Worm (Caenorhabditis elegans) whole organism, L2 larva: ENCODE results near the gene catp-2.

ENCODE experiments used
- C34F6.9 ChIP-seq: fragments of 150-350 bp; optimal IDR thresholded peaks from 2 replicates; lab custom pipeline; 2014; ENCODE audit warnings: missing biosample characterization, missing genetic modification characterization
- F13H6.1 ChIP-seq: sonication (generic microtip); optimal IDR thresholded peaks from 2 replicates; lab custom pipeline; 2016; ENCODE audit warnings: missing genetic modification characterization, missing compliant biosample characterization
- R02D3.7 ChIP-seq: fragments of 150-350 bp; optimal IDR thresholded peaks from 2 replicates; lab custom pipeline; 2014; ENCODE audit warnings: missing biosample characterization, missing genetic modification characterization
- Y55F3AM.14 ChIP-seq: fragments of 200-800 bp; sonication (Bioruptor generic); optimal IDR thresholded peaks from 2 replicates; lab custom pipeline; 2018; ENCODE audit warnings: mild to moderate bottlenecking, missing genetic modification characterization, missing compliant biosample characterization
- ZK546.5 ChIP-seq: sonication (generic microtip); optimal IDR thresholded peaks from 2 replicates; lab custom pipeline; 2017; ENCODE audit warnings: missing biosample characterization, missing genetic modification characterization
- aly-2 ChIP-seq: fragments of 150-350 bp; optimal IDR thresholded peaks from 2 replicates; lab custom pipeline; 2014; ENCODE audit warnings: missing biosample characterization, missing genetic modification characterization
- ama-1 ChIP-seq: fragments of 150-350 bp; optimal IDR thresholded peaks from 2 replicates; lab custom pipeline; 2018; ENCODE audit warnings: inconsistent platforms
- ceh-16 ChIP-seq: fragments of 150-350 bp; optimal IDR thresholded peaks from 2 replicates; lab custom pipeline; 2014; ENCODE audit warnings: missing biosample characterization, missing genetic modification characterization
- elt-1 ChIP-seq: fragments of 150-350 bp; optimal IDR thresholded peaks from 2 replicates; lab custom pipeline; 2014; ENCODE audit warnings: missing biosample characterization, missing genetic modification characterization
- elt-3 ChIP-seq: sonication (generic microtip); optimal IDR thresholded peaks from 2 replicates; lab custom pipeline; 2017; ENCODE audit warnings: missing biosample characterization, missing genetic modification characterization
- fos-1 ChIP-seq: fragments of 150-350 bp; optimal IDR thresholded peaks from 2 replicates; lab custom pipeline; 2014; ENCODE audit warnings: missing biosample characterization, missing genetic modification characterization
- gmeb-1 ChIP-seq: fragments of 150-350 bp; optimal IDR thresholded peaks from 2 replicates; lab custom pipeline; 2014; ENCODE audit warnings: missing biosample characterization, missing genetic modification characterization
- lin-11 ChIP-seq: fragments of 150-350 bp; sonication (generic microtip); optimal IDR thresholded peaks from 2 replicates; lab custom pipeline; 2014; ENCODE audit warnings: missing biosample characterization, missing genetic modification characterization, inconsistent platforms, mixed read lengths
- lin-13 ChIP-seq: fragments of 150-350 bp; optimal IDR thresholded peaks from 2 replicates; lab custom pipeline; 2014; ENCODE audit warnings: missing biosample characterization, missing genetic modification reagents, missing genetic modification characterization
- lin-39 ChIP-seq: fragments of 150-350 bp; optimal IDR thresholded peaks from 2 replicates; lab custom pipeline; 2014; ENCODE audit warnings: missing biosample characterization, missing genetic modification reagents, missing genetic modification characterization
- mbf-1 ChIP-seq: sonication (generic microtip); optimal IDR thresholded peaks from 2 replicates; lab custom pipeline; 2017; ENCODE audit warnings: missing biosample characterization, missing genetic modification characterization
- mdl-1 ChIP-seq, 2 experiments: fragments of 150-350 bp in 1 of 2; sonication (generic microtip) in 1 of 2; optimal IDR thresholded peaks; 2 replicates each; lab custom pipeline; 2017; ENCODE audit warnings: missing biosample characterization in 2 of 2, missing genetic modification characterization in 2 of 2
- nhr-10 ChIP-seq: sonication (generic microtip); optimal IDR thresholded peaks from 2 replicates; lab custom pipeline; 2017; ENCODE audit warnings: missing biosample characterization, missing genetic modification characterization
- nhr-11 ChIP-seq: fragments of 150-350 bp; optimal IDR thresholded peaks from 2 replicates; lab custom pipeline; 2014; ENCODE audit warnings: missing biosample characterization, missing genetic modification characterization
- nhr-129 ChIP-seq: fragments of 150-350 bp; optimal IDR thresholded peaks from 2 replicates; lab custom pipeline; 2014; ENCODE audit warnings: missing biosample characterization, missing genetic modification characterization
- nhr-21 ChIP-seq: fragments of 150-350 bp; optimal IDR thresholded peaks from 2 replicates; lab custom pipeline; 2014; ENCODE audit warnings: missing biosample characterization, missing genetic modification characterization
- nhr-23 ChIP-seq: fragments of 150-350 bp; optimal IDR thresholded peaks from 2 replicates; lab custom pipeline; 2014; ENCODE audit warnings: missing biosample characterization, missing genetic modification reagents, missing genetic modification characterization
- nhr-237 ChIP-seq: fragments of 150-350 bp; optimal IDR thresholded peaks from 2 replicates; lab custom pipeline; 2014; ENCODE audit warnings: missing biosample characterization, missing genetic modification characterization
- nhr-25 ChIP-seq: fragments of 150-350 bp; sonication (generic microtip); optimal IDR thresholded peaks from 3 replicates; lab custom pipeline; 2014; ENCODE audit warnings: missing biosample characterization, missing genetic modification characterization
- sem-4 ChIP-seq: fragments of 150-350 bp; optimal IDR thresholded peaks from 2 replicates; lab custom pipeline; 2014; ENCODE audit warnings: missing biosample characterization, missing genetic modification reagents, missing genetic modification characterization
- skn-1 ChIP-seq: sonication (generic microtip); optimal IDR thresholded peaks from 2 replicates; lab custom pipeline; 2017; ENCODE audit warnings: missing biosample characterization, missing genetic modification characterization
- sma-3 ChIP-seq: sonication (generic microtip); optimal IDR thresholded peaks from 2 replicates; lab custom pipeline; 2016; ENCODE audit warnings: missing genetic modification reagents, missing genetic modification characterization, missing compliant biosample characterization
- sma-9 ChIP-seq, 2 experiments: fragments of 150-350 bp in 1 of 2; sonication (generic microtip) in 1 of 2; optimal IDR thresholded peaks; 2 replicates each; lab custom pipeline; 2014 to 2016; ENCODE audit warnings: missing genetic modification characterization in 2 of 2, mild to moderate bottlenecking in 1 of 2, missing biosample characterization in 1 of 2, missing compliant biosample characterization in 1 of 2, missing genetic modification reagents in 1 of 2, moderate library complexity in 1 of 2
- unc-39 ChIP-seq: fragments of 150-350 bp; optimal IDR thresholded peaks from 2 replicates; lab custom pipeline; 2014; ENCODE audit warnings: missing biosample characterization, missing genetic modification characterization
- unc-55 ChIP-seq: fragments of 150-350 bp; sonication (generic microtip); optimal IDR thresholded peaks from 3 replicates; lab custom pipeline; 2014; ENCODE audit warnings: missing biosample characterization, missing genetic modification reagents, missing genetic modification characterization
- unc-62 ChIP-seq: fragments of 150-350 bp; optimal IDR thresholded peaks from 2 replicates; lab custom pipeline; 2014; ENCODE audit warnings: missing biosample characterization, missing genetic modification reagents, missing genetic modification characterization
- ztf-1 ChIP-seq: fragments of 200-800 bp; sonication (Bioruptor generic); conservative IDR thresholded peaks from 2 replicates; pipeline ENCODE4 v1.3.6; 2022; ENCODE audit warnings: missing genetic modification characterization, missing compliant biosample characterization
- ztf-11 ChIP-seq: sonication (generic microtip); optimal IDR thresholded peaks from 2 replicates; lab custom pipeline; 2017; ENCODE audit warnings: missing biosample characterization, missing genetic modification characterization
- ztf-4 ChIP-seq: fragments of 150-350 bp; optimal IDR thresholded peaks from 2 replicates; lab custom pipeline; 2014; ENCODE audit warnings: missing biosample characterization, missing genetic modification characterization

The catp-2 gene

ce11 chrV:4977539-4977938 lies 43.0 kb downstream of the catp-2 start:
- no peak for TF ChIP-seq unc-39
- no peak for TF ChIP-seq fos-1 (tag; lab: Kevin White, UChicago)
- no peak for TF ChIP-seq sma-3 (GFP tag; lab: Kevin White, UChicago)
- TF ChIP-seq skn-1 (tag; lab: Kevin White, UChicago): no peak
- no peak for TF ChIP-seq elt-1 (tag; lab: Kevin White, UChicago)
- no peak for TF ChIP-seq nhr-10 (tag; lab: Kevin White, UChicago)
- no peak for TF ChIP-seq ceh-16 (tag; lab: Kevin White, UChicago)
- no peak for TF ChIP-seq Y55F3AM.14
- TF ChIP-seq aly-2 (tag; lab: Kevin White, UChicago): no peak

ce11 chrV:4979060-4979459 lies 44.6 kb downstream of the catp-2 start, which contains the start of gene srsx-11:
TSS of gene srsx-11 (minus strand) at chrV:4979160.
- no peak for TF ChIP-seq nhr-129 (tag; lab: Kevin White, UChicago)
- no peak for TF ChIP-seq nhr-237 (tag; lab: Kevin White, UChicago)
- no peak for TF ChIP-seq fos-1 (tag; lab: Kevin White, UChicago)
- no peak for TF ChIP-seq aly-2 (tag; lab: Kevin White, UChicago)
- no peak for TF ChIP-seq nhr-21 (tag; lab: Kevin White, UChicago)
- TF ChIP-seq unc-62 (GFP tag; lab: Kevin White, UChicago): no peak
- TF ChIP-seq lin-11 (tag; lab: Kevin White, UChicago): no peak
- TF ChIP-seq elt-1 (tag; lab: Kevin White, UChicago): no peak
- no peak for TF ChIP-seq F13H6.1 (tag; lab: Kevin White, UChicago)
- no peak for TF ChIP-seq ztf-1 (GFP tag; lab: Robert Waterston, UW)
- no peak for TF ChIP-seq nhr-25 (tag; lab: Kevin White, UChicago)
- TF ChIP-seq sma-3 (GFP tag; lab: Kevin White, UChicago): no peak

- TF ChIP-seq nhr-25 (tag; lab: Kevin White, UChicago): no peak
- TF ChIP-seq lin-39 (tag; lab: Kevin White, UChicago): no peak
Observed at ce11 chrV:4980094-4980493, 45.6 kb downstream of the catp-2 start.

- TF ChIP-seq sem-4 (tag; lab: Kevin White, UChicago) (no peak), nhr-129 (tag; lab: Kevin White, UChicago) (no peak), mbf-1 (tag; lab: Kevin White, UChicago) (no peak), ceh-16 (tag; lab: Kevin White, UChicago) (no peak), ZK546.5 (tag; lab: Kevin White, UChicago) (no peak), unc-39 (no peak), ztf-4 (no peak), gmeb-1 (tag; lab: Kevin White, UChicago) (no peak), ztf-11 (tag; lab: Kevin White, UChicago) (no peak), lin-11 (tag; lab: Kevin White, UChicago) (no peak), lin-13 (GFP tag; lab: Kevin White, UChicago) (no peak), F13H6.1 (tag; lab: Kevin White, UChicago) (no peak), unc-62 (GFP tag; lab: Kevin White, UChicago) (no peak), sma-3 (GFP tag; lab: Kevin White, UChicago) (no peak), unc-55 (GFP tag; lab: Kevin White, UChicago) (no peak)
Observed at ce11 chrV:4980873-4981272, 46.4 kb downstream of the catp-2 start, which contains the start of gene srsx-12. TSS of gene srsx-12 (minus strand) at chrV:4980973.

- TF ChIP-seq ama-1 (lab: Kevin White, UChicago) (no peak), Y55F3AM.14 (no peak), nhr-11 (no peak), sma-9 (GFP tag; optimal IDR thresholded peaks at IDR 0.05; lab: Kevin White, UChicago) (no peak), sma-9 (tag; optimal IDR thresholded peaks at IDR 0.05; lab: Kevin White, UChicago) (no peak), ztf-1 (GFP tag; lab: Robert Waterston, UW) (no peak), ztf-11 (tag; lab: Kevin White, UChicago) (no peak), lin-13 (GFP tag; lab: Kevin White, UChicago) (no peak), ztf-4 (no peak), mdl-1 (tag; optimal IDR thresholded peaks at IDR 0.05; lab: Kevin White, UChicago) (no peak), nhr-23 (no peak), unc-55 (GFP tag; lab: Kevin White, UChicago) (no peak), R02D3.7 (tag; lab: Kevin White, UChicago) (no peak), elt-3 (tag; lab: Kevin White, UChicago) (no peak), nhr-237 (tag; lab: Kevin White, UChicago) (no peak), C34F6.9 (tag; lab: Kevin White, UChicago) (no peak), nhr-10 (tag; lab: Kevin White, UChicago) (no peak)
- TF ChIP-seq, all 48 proteins: peak for 0
Observed at ce11 chrV:4983091-4983490, 48.6 kb downstream of the catp-2 start, which contains the start of gene srsx-13. TSS of gene srsx-13 (minus strand) at chrV:4983191.
